Fruit fly (Drosophila melanogaster): ENCODE results near the gene BBS8.
A peak's percentile ranks its signal among the peaks of the same experiment; 100 is the strongest.

The BBS8 gene

dm6 chr2L:382807-383206, 39.9 kb upstream of the BBS8 start:
- TF ChIP-seq eg (GFP tag; IDR thresholded peaks at IDR 0.05) = 0 out of 3 replicates have a peak, but pooled peaks have one; percentile 25
- TF ChIP-seq CG6276 (GFP tag; optimal IDR thresholded peaks at IDR 0.05) = peak; percentile 10
- peak; percentile 63 for TF ChIP-seq vri (GFP tag; optimal IDR thresholded peaks at IDR 0.05)
- TF ChIP-seq CG8632 (GFP tag; optimal IDR thresholded peaks at IDR 0.05) = peak; percentile 22
- TF ChIP-seq CG11902 (GFP tag; optimal IDR thresholded peaks at IDR 0.05) = peak; percentile 18
- peak; percentile 51 for TF ChIP-seq CG6808 (GFP tag; optimal IDR thresholded peaks at IDR 0.05)
- no peak for TF ChIP-seq CG9139 (GFP tag; optimal IDR thresholded peaks at IDR 0.05)
- peak; percentile 68 for TF ChIP-seq Sox102F (GFP tag; optimal IDR thresholded peaks at IDR 0.05)
- peak; percentile 16 for TF ChIP-seq spab (GFP tag; optimal IDR thresholded peaks at IDR 0.05)
- TF ChIP-seq fd85E (GFP tag; optimal IDR thresholded peaks at IDR 0.05) = no peak
- peak; percentile 53 for TF ChIP-seq CG10669 (GFP tag; optimal IDR thresholded peaks at IDR 0.05)
- TF ChIP-seq Hr38 (GFP tag; optimal IDR thresholded peaks at IDR 0.05) = no peak
- peak; percentile 72 for TF ChIP-seq esn (GFP tag; optimal IDR thresholded peaks at IDR 0.05)
- peak; percentile 36 for TF ChIP-seq Ets21C (GFP tag; optimal IDR thresholded peaks at IDR 0.05)
- no peak for TF ChIP-seq fkh (GFP tag; optimal IDR thresholded peaks at IDR 0.05)
- TF ChIP-seq Gug (GFP tag; IDR thresholded peaks at IDR 0.05) = no peak; the same call in 1 of the 2 replicates
- peak; percentile 56 for TF ChIP-seq acj6 (GFP tag; optimal IDR thresholded peaks at IDR 0.05)
- peak; percentile 40 for TF ChIP-seq net (GFP tag; optimal IDR thresholded peaks at IDR 0.05)
- peak; percentile 16 for TF ChIP-seq CG7368 (GFP tag; optimal IDR thresholded peaks at IDR 0.05)
- peak; percentile 61 for TF ChIP-seq Smox (GFP tag; optimal IDR thresholded peaks at IDR 0.05)
- peak; percentile 32 for TF ChIP-seq Hr4 (GFP tag; optimal IDR thresholded peaks at IDR 0.05)
- peak; percentile 16 for TF ChIP-seq CG1621 (tag; optimal IDR thresholded peaks at IDR 0.05)
- TF ChIP-seq CG6163 (GFP tag; IDR thresholded peaks at IDR 0.05) = peak; percentile 74
- TF ChIP-seq Eip78C (GFP tag) = peak; percentile 88
- peak; percentile 65 for TF ChIP-seq CG3919 (GFP tag; optimal IDR thresholded peaks at IDR 0.05)
- TF ChIP-seq Hr39 (GFP tag; optimal IDR thresholded peaks at IDR 0.05) = peak; percentile 68
- peak; percentile 71 for TF ChIP-seq CG31627 (GFP tag; optimal IDR thresholded peaks at IDR 0.05)
- peak; percentile 25 to 34 for TF ChIP-seq ss (GFP tag; optimal IDR thresholded peaks at IDR 0.05)
- no peak for TF ChIP-seq CG6854 (GFP tag; optimal IDR thresholded peaks at IDR 0.05)
- TF ChIP-seq salr (GFP tag; optimal IDR thresholded peaks at IDR 0.05) = peak in 1 of 2 experiments; percentile 8
- TF ChIP-seq Sox14 (GFP tag; optimal IDR thresholded peaks at IDR 0.05) = peak; percentile 61
- peak; percentile 62 for TF ChIP-seq CG6792 (GFP tag; optimal IDR thresholded peaks at IDR 0.05)
- peak; percentile 43 for TF ChIP-seq CG3032 (tag; optimal IDR thresholded peaks at IDR 0.05)
- TF ChIP-seq Met (GFP tag; optimal IDR thresholded peaks at IDR 0.05) = peak; percentile 71
- peak; percentile 67 for TF ChIP-seq topi (GFP tag; optimal IDR thresholded peaks at IDR 0.05)
- no peak for TF ChIP-seq Lpt (GFP tag; optimal IDR thresholded peaks at IDR 0.05)
- TF ChIP-seq CG4318 (GFP tag; optimal IDR thresholded peaks at IDR 0.05) = peak; percentile 6
- peak; percentile 44 for TF ChIP-seq CG15336 (GFP tag; IDR thresholded peaks at IDR 0.05)
- peak; percentile 40 for TF ChIP-seq dsx (GFP tag; optimal IDR thresholded peaks at IDR 0.05; ENCODE audit: poor library complexity, severe bottlenecking)
- TF ChIP-seq CG11294 (GFP tag; IDR thresholded peaks at IDR 0.05) = no peak
- TF ChIP-seq CG10631 (GFP tag; optimal IDR thresholded peaks at IDR 0.05) = peak; percentile 53
- TF ChIP-seq pdm3 (GFP tag; optimal IDR thresholded peaks at IDR 0.05) = peak; percentile 51
- peak; percentile 69 for TF ChIP-seq cyc (GFP tag; optimal IDR thresholded peaks at IDR 0.05)
- TF ChIP-seq fd59A (GFP tag; optimal IDR thresholded peaks at IDR 0.05) = no peak
- TF ChIP-seq CG11762 (GFP tag; optimal IDR thresholded peaks at IDR 0.05; ENCODE audit: insufficient read depth) = no peak
- TF ChIP-seq CG32006 (GFP tag; optimal IDR thresholded peaks at IDR 0.05) = peak; percentile 38
- TF ChIP-seq svp (GFP tag) = peak; percentile 88
- no peak for TF ChIP-seq CG8319 (GFP tag; optimal IDR thresholded peaks at IDR 0.05)
- peak; percentile 50 for TF ChIP-seq OdsH (GFP tag; optimal IDR thresholded peaks at IDR 0.05)
- TF ChIP-seq Eip75B (GFP tag; optimal IDR thresholded peaks at IDR 0.05) = peak; percentile 68
- TF ChIP-seq lz (GFP tag; optimal IDR thresholded peaks at IDR 0.05) = peak; percentile 61
- TF ChIP-seq Ets96B (tag; optimal IDR thresholded peaks at IDR 0.05) = peak; percentile 33

Measured in whole organism, prepupa.